Worm (Caenorhabditis elegans): ENCODE data around the gene abf-4.

ce11 chrV:20594746-20595145 lies 36.6 kb upstream of the abf-4 start, which contains the start of gene F26F2.10:
- no peak for TF ChIP-seq nhr-77 (tag; optimal IDR thresholded peaks at IDR 0.05)
- no peak for TF ChIP-seq nhr-237 (tag; optimal IDR thresholded peaks at IDR 0.05)
- TF ChIP-seq ama-1 (optimal IDR thresholded peaks at IDR 0.05), result no peak
- no peak for TF ChIP-seq ceh-63 (GFP tag; optimal IDR thresholded peaks at IDR 0.05)
- TF ChIP-seq C04F5.9 (tag; optimal IDR thresholded peaks at IDR 0.05), result no peak
- no peak for TF ChIP-seq skn-1 (tag; optimal IDR thresholded peaks at IDR 0.05)
- no peak for TF ChIP-seq aha-1 (tag; optimal IDR thresholded peaks at IDR 0.05)
- TF ChIP-seq snpc-4 (tag; optimal IDR thresholded peaks at IDR 0.05), result no peak
- TF ChIP-seq lin-15B (tag; optimal IDR thresholded peaks at IDR 0.05), result no peak
- no peak for TF ChIP-seq elt-2 (tag; optimal IDR thresholded peaks at IDR 0.05)
